Worm (Caenorhabditis elegans) whole organism, midembryonic: ENCODE data around the gene T03F6.4.

Experiments
- T22C8.4 ChIP-seq: fragments of 200-800 bp; sonication (Bioruptor generic); IDR thresholded peaks from 2 replicates; pipeline ENCODE4 v1.3.6; 2022; ENCODE audit warnings: missing genetic modification characterization, missing compliant biosample characterization
- flt-1 ChIP-seq: fragments of 200-800 bp; sonication (Bioruptor generic); IDR thresholded peaks from 2 replicates; pipeline ENCODE4 v1.3.6; 2022; ENCODE audit warnings: missing genetic modification characterization, missing compliant biosample characterization
- ztf-29 ChIP-seq: fragments of 200-800 bp; sonication (Bioruptor generic); IDR thresholded peaks from 2 replicates; pipeline ENCODE4 v1.3.6; 2022; ENCODE audit warnings: missing genetic modification reagents, missing genetic modification characterization, missing compliant biosample characterization

DNA sequence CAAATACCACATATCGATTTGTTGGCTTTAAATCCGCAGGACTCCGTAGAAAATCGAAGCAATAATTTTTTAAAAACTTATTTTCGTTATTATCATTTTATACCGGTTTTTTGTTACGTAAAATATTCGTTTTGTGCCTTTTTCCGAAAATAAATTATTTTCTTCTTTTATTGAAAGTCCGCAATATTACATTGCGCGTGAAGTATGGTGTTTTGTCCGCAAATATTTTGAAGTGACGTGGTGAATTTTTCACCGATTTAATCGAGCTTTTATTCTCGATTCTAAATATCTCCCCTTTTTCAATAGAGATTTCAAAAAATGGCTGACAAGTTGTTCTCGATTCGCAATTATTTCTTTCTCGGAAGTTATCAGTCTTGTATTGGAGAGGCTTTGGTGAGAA lies 40.1 kb downstream of the T03F6.4 start, which contains the start of gene cope-1:
- no peak for TF ChIP-seq flt-1
- TF ChIP-seq T22C8.4 (GFP tag; lab: Robert Waterston, UW), result no peak
- no peak for TF ChIP-seq ztf-29 (GFP tag; lab: Robert Waterston, UW)
